Fruit fly (Drosophila melanogaster): ENCODE measurements around the gene CG31551.
A peak's percentile ranks its signal among the peaks of the same experiment; 100 is the strongest.

CG31551 gene

DNA sequence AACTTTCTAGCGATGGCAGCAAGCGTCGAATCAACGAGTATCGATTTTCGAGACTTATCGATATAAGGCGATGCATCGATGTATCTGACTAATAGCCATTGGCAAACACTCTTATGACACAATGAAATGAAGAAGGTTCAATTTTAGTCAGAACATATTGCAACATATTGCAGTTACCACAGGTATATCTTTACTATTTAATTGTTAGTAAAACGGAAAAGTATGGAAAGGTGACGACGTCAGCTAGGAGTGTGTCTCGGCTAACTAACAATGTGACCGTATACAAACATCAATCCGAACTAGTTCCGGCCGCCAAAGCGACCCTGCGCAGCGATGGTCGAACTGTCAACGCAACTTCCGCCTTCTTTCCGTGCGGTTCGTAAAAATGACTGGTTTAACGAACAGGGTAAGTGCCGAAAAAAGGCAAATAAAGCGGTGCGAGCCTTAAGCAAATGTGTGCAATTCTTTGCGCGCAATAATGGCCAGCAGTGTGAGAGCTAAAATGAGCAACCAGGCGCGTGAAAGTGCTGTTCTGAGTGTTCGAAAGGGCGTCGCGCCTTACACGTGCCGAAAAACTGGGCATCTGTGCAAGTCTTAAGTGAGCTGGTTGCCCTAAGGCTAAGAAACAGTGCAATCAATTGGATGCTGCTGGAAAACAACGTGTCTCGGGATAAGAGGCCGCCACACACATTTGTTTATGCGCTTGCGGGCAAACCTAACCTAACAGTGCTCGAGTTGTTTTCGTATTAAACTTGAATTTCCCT lies 3.4 kb upstream of the CG31551 start, which contains the start of the genes Dph4, Spec2 and RpL13A:
Gene Dph4, minus strand, starts transcription at position 11 of the 764 bp plus-strand sequence.
Gene Spec2, minus strand, starts transcription at position 11 of the 764 bp plus-strand sequence.
Gene RpL13A, plus strand, starts transcription at position 360 of the 764 bp plus-strand sequence.
- TF ChIP-seq CG7045 (GFP tag; optimal IDR thresholded peaks at IDR 0.05) (peak; percentile 94), CG33017 (tag; optimal IDR thresholded peaks at IDR 0.05) (peak; percentile 90), CG12768 (GFP tag; optimal IDR thresholded peaks at IDR 0.05) (peak; percentile 95), cic (GFP tag; optimal IDR thresholded peaks at IDR 0.05) (peak; percentile 72), Hr96 (GFP tag; optimal IDR thresholded peaks at IDR 0.05) (no peak), Clk (GFP tag; optimal IDR thresholded peaks at IDR 0.05) (peak; percentile 85), CG5204 (GFP tag; optimal IDR thresholded peaks at IDR 0.05) (no peak), toe (GFP tag; optimal IDR thresholded peaks at IDR 0.05) (no peak), CG7101 (tag; optimal IDR thresholded peaks at IDR 0.05) (peak; percentile 96), ovo (GFP tag; optimal IDR thresholded peaks at IDR 0.05) (peak; percentile 94), pad (GFP tag; optimal IDR thresholded peaks at IDR 0.05) (peak; percentile 85), tj (GFP tag; optimal IDR thresholded peaks at IDR 0.05) (peak; percentile 88), Crg-1 (GFP tag; optimal IDR thresholded peaks at IDR 0.05) (peak; percentile 98), CG1620 (GFP tag; optimal IDR thresholded peaks at IDR 0.05) (peak; percentile 97), CG11617 (GFP tag; optimal IDR thresholded peaks at IDR 0.05) (peak; percentile 98), bab1 (GFP tag; optimal IDR thresholded peaks at IDR 0.05) (peak; percentile 92), CG14711 (tag; optimal IDR thresholded peaks at IDR 0.05) (peak; percentile 73), Mnt (GFP tag; optimal IDR thresholded peaks at IDR 0.05) (peak; percentile 95), cnc (optimal IDR thresholded peaks at IDR 0.05) (no peak)

DNA sequence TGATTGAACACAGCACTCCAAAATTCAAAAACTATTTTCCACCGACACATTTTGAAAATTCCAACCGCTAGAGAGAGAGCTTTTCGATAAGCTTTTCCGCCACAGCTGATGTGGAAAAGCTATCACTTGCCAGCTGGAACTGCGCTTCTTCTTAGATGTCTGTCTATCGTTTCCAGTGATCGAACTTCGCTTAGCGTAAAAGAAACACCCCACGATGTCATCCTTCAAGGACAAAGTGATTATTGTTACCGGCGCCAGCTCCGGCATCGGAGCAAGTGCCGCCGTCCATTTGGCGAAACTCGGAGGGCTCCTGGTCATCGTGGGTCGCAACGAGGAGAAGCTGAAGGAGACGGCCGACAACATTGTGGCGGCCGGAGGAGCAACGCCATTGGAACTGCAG lies 4.5 kb downstream of the CG31551 start, which contains the start of gene CG31549:
Gene CG31549, plus strand, starts transcription at position 11 of the 400 bp plus-strand sequence.
- no peak for TF ChIP-seq ovo (GFP tag; optimal IDR thresholded peaks at IDR 0.05)
- TF ChIP-seq toe (GFP tag; optimal IDR thresholded peaks at IDR 0.05), result no peak
- no peak for TF ChIP-seq CG12768 (GFP tag; optimal IDR thresholded peaks at IDR 0.05)
- no peak for TF ChIP-seq tj (GFP tag; optimal IDR thresholded peaks at IDR 0.05)
- peak; percentile 43 for TF ChIP-seq cic (GFP tag; optimal IDR thresholded peaks at IDR 0.05)
- no peak for TF ChIP-seq CG7101 (tag; optimal IDR thresholded peaks at IDR 0.05)
- peak; percentile 17 for TF ChIP-seq bab1 (GFP tag; optimal IDR thresholded peaks at IDR 0.05)
- TF ChIP-seq cnc (optimal IDR thresholded peaks at IDR 0.05), result no peak
- TF ChIP-seq Mnt (GFP tag; optimal IDR thresholded peaks at IDR 0.05), result no peak
- no peak for TF ChIP-seq CG33017 (tag; optimal IDR thresholded peaks at IDR 0.05)
- TF ChIP-seq pad (GFP tag; optimal IDR thresholded peaks at IDR 0.05), result no peak
- TF ChIP-seq CG11617 (GFP tag; optimal IDR thresholded peaks at IDR 0.05), result no peak
- TF ChIP-seq CG7045 (GFP tag; optimal IDR thresholded peaks at IDR 0.05), result no peak
- no peak for TF ChIP-seq Hr96 (GFP tag; optimal IDR thresholded peaks at IDR 0.05)
- TF ChIP-seq CG14711 (tag; optimal IDR thresholded peaks at IDR 0.05), result no peak
- no peak for TF ChIP-seq CG1620 (GFP tag; optimal IDR thresholded peaks at IDR 0.05)
- TF ChIP-seq Crg-1 (GFP tag; optimal IDR thresholded peaks at IDR 0.05), result no peak
- TF ChIP-seq Clk (GFP tag; optimal IDR thresholded peaks at IDR 0.05), result no peak

- TF ChIP-seq CG11617 (GFP tag; optimal IDR thresholded peaks at IDR 0.05) (peak; percentile 36), CG7101 (tag; optimal IDR thresholded peaks at IDR 0.05) (peak; percentile 23), cic (GFP tag; optimal IDR thresholded peaks at IDR 0.05) (peak; percentile 61), Crg-1 (GFP tag; optimal IDR thresholded peaks at IDR 0.05) (peak; percentile 12), cnc (optimal IDR thresholded peaks at IDR 0.05) (no peak), pad (GFP tag; optimal IDR thresholded peaks at IDR 0.05) (no peak), bab1 (GFP tag; optimal IDR thresholded peaks at IDR 0.05) (peak; percentile 34), CG1620 (GFP tag; optimal IDR thresholded peaks at IDR 0.05) (no peak)
Observed at dm6 chr3R:5633437-5633836, 5.8 kb downstream of the CG31551 start, which contains the start of gene CG12171. Gene CG12171, plus strand, starts transcription at chr3R:5633627.

DNA sequence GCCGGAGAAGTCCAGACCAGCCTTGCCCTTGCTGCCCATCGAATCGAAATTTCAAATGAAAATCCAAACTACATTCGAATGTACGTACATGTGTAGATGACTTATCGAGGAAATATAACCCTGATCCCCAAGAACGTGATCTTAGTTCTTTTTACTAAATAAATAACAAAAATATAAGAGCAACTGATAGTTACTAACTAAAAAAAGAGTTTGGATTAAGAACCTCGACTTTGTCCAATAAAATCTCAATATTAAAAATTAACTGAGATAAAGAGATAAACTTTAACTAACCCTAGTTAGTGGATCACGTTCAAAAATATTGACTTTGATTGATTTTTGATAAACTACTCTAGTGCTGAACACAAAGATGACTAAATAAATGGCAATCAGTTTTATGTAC lies 7.9 kb downstream of the CG31551 start, which contains the start of gene CG31546:
Gene CG31546, minus strand, starts transcription at position 101 of the 400 bp plus-strand sequence.
- TF ChIP-seq CG11617 (GFP tag; optimal IDR thresholded peaks at IDR 0.05) (no peak), Clk (GFP tag; optimal IDR thresholded peaks at IDR 0.05) (no peak), kay (GFP tag; ENCODE audit: borderline replicate concordance) (no peak), pad (GFP tag; optimal IDR thresholded peaks at IDR 0.05) (no peak), bab1 (GFP tag; optimal IDR thresholded peaks at IDR 0.05) (no peak), cic (GFP tag; optimal IDR thresholded peaks at IDR 0.05) (no peak), CG5204 (GFP tag; optimal IDR thresholded peaks at IDR 0.05) (no peak), CG14711 (tag; optimal IDR thresholded peaks at IDR 0.05) (no peak)

DNA sequence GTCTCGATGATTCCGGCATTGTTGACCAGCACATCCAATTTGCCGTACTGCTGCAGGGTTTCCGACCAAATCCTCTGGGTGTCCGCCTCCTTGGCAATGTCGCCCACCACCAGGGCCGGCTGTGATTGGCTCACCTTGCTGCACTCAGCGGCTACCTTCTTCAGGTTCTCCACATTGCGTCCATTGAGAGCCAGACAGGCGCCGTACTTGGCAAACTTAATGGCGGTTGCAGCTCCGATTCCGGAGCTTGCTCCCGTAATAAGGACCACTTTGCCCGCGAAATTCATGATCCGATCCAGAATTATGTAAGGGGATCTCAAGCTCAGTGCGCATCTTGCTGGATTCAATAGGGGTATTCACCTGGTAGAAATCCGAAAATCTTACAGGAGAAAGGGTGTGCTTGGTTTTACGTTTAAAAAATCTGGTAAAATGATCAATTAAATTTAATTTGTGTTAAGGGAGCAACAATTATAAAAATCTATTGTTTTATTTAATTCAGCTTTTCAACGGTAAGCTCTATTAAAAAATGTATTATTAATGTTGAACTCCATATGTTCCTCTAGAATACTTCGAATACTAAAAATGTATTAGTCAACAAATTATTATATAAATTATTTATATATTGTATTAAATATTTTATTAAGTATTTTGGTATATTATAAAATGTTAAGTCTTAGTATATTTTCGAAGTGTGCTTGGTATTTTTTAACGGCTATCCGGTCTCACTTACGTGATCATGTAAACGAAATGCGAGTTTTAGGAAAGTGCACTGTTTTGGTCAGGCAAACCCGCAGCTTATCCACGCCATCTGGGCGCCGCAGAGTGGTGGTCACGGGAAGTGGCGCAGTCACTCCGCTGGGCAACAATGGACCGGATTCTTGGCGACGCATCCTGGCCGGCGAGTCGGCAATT lies 9.1 kb downstream of the CG31551 start, which contains the start of the genes CG31548 and CG12170:
Gene CG31548, minus strand, starts transcription at position 334 of the 912 bp plus-strand sequence.
Gene CG12170, plus strand, starts transcription at position 716 of the 912 bp plus-strand sequence.
- TF ChIP-seq CG14711 (tag; optimal IDR thresholded peaks at IDR 0.05) (peak; percentile 57), CG5204 (GFP tag; optimal IDR thresholded peaks at IDR 0.05) (no peak), kay (GFP tag; ENCODE audit: borderline replicate concordance) (no peak), CG7101 (tag; optimal IDR thresholded peaks at IDR 0.05) (peak; percentile 56), Mnt (GFP tag; optimal IDR thresholded peaks at IDR 0.05) (peak; percentile 25), Crg-1 (GFP tag; optimal IDR thresholded peaks at IDR 0.05) (peak; percentile 1), pad (GFP tag; optimal IDR thresholded peaks at IDR 0.05) (no peak), CG7045 (GFP tag; optimal IDR thresholded peaks at IDR 0.05) (peak; percentile 31), bab1 (GFP tag; optimal IDR thresholded peaks at IDR 0.05) (no peak), CG33017 (tag; optimal IDR thresholded peaks at IDR 0.05) (peak; percentile 49), Clk (GFP tag; optimal IDR thresholded peaks at IDR 0.05) (no peak), Hr96 (GFP tag; optimal IDR thresholded peaks at IDR 0.05) (no peak), CG11617 (GFP tag; optimal IDR thresholded peaks at IDR 0.05) (peak; percentile 78), toe (GFP tag; optimal IDR thresholded peaks at IDR 0.05) (no peak), tj (GFP tag; optimal IDR thresholded peaks at IDR 0.05) (peak; percentile 27), ovo (GFP tag; optimal IDR thresholded peaks at IDR 0.05) (no peak), cnc (optimal IDR thresholded peaks at IDR 0.05) (no peak), CG12768 (GFP tag; optimal IDR thresholded peaks at IDR 0.05) (peak; percentile 2), CG1620 (GFP tag; optimal IDR thresholded peaks at IDR 0.05) (no peak), cic (GFP tag; optimal IDR thresholded peaks at IDR 0.05) (no peak)
